Worm (Caenorhabditis elegans): ENCODE measurements around the gene Y38C1AA.7.
A peak's percentile ranks its signal among the peaks of the same experiment; 100 is the strongest.

Gene Y38C1AA.7

DNA sequence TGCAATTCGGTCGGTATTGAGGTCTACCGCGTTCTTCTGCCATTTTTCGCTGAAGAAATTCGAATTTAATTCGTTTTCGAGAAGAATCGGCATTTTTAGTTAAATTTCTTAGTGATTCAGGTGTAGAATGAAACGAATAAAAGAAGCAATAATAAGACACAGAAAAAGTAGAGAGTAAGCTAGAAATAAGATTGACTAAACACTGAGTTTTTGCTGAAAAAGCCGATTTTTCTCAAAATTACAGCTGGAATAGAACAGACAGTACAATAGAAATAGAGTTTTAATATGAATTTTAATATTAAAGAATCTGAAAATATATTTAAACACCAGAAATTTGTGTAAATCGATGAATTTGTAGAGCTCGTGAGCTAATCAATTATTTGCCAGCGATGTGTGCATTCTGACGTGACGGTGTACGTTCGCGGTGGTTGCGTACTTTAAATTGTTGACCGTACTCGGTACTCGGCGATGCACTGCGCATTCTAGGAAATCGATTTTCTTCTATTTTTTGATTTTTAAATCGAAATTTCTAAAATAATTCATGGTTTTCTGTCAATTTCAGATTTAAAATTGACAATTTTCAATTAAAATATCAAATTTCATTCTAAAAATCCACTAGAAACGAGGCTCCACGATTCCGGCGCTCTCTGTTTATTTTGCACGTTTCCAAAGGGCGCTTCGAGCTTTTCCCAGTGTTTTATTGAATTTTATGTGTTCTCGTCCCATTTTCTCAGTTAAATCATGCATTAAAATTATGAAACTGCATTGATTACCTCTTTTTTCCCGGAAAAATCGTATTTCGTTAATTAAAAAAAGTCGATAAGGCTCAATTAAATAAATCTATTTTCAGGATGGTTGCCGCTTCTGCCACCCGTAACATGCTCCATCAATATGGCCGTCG is 32.6 kb upstream of the Y38C1AA.7 start, which contains the start of the genes grld-1 and cox-6C (continued):
- TF ChIP-seq ceh-82 (tag; optimal IDR thresholded peaks at IDR 0.05) = no peak
- no peak for TF ChIP-seq mbf-1 (tag; optimal IDR thresholded peaks at IDR 0.05)

DNA sequence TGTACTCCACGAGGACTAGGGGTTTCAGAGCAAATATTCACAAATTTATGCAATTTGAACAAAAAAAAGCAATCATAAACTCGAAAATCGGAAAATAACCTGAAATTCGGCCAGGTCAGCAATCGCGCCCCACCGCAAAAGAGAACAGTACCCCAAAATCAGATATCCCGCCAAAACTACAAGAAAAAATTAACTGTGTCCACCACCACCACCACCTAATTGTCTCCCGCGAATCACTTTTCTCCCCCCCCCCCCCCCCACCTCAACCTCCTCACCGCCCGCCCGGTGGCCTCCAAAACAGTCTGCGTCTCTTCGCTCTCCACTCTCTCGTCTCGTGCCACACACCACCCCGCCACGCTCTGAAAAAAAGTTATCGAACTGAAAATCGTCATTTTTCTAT is 30.2 kb upstream of the Y38C1AA.7 start:
- no peak for TF ChIP-seq ztf-1 (GFP tag; conservative IDR thresholded peaks at IDR 0.05)
- TF ChIP-seq dmd-4 (tag; optimal IDR thresholded peaks at IDR 0.05) = no peak

ce11 chrIV:130150-130549 is 28.6 kb upstream of the Y38C1AA.7 start:
- TF ChIP-seq ztf-4 (tag; optimal IDR thresholded peaks at IDR 0.05) = no peak
- TF ChIP-seq lin-13 (GFP tag; optimal IDR thresholded peaks at IDR 0.05) = no peak
- peak in 1 of 2 experiments; percentile 0 for TF ChIP-seq lsy-2 (tag; optimal IDR thresholded peaks at IDR 0.05)
- no peak for TF ChIP-seq egl-27 (tag; optimal IDR thresholded peaks at IDR 0.05)
- no peak for TF ChIP-seq ceh-16 (tag; optimal IDR thresholded peaks at IDR 0.05)
- no peak for TF ChIP-seq lin-11 (tag; optimal IDR thresholded peaks at IDR 0.05)
- no peak for TF ChIP-seq snpc-4 (tag; optimal IDR thresholded peaks at IDR 0.05)
- no peak for TF ChIP-seq zag-1 (tag; optimal IDR thresholded peaks at IDR 0.05)
- no peak for TF ChIP-seq fos-1 (tag; optimal IDR thresholded peaks at IDR 0.05)
- no peak for TF ChIP-seq gmeb-1 (tag; optimal IDR thresholded peaks at IDR 0.05)
- peak; percentile 6 for TF ChIP-seq C34F6.9 (tag; optimal IDR thresholded peaks at IDR 0.05)
- TF ChIP-seq ztf-1 (GFP tag; conservative IDR thresholded peaks at IDR 0.05) = no peak

- TF ChIP-seq sma-9 (GFP tag; optimal IDR thresholded peaks at IDR 0.05) = peak; percentile 45
- TF ChIP-seq sma-9 (tag; optimal IDR thresholded peaks at IDR 0.05) = no peak
- TF ChIP-seq nhr-23 (tag; optimal IDR thresholded peaks at IDR 0.05) = no peak
- TF ChIP-seq ama-1 (optimal IDR thresholded peaks at IDR 0.05) = no peak
- no peak for TF ChIP-seq dmd-4 (tag; optimal IDR thresholded peaks at IDR 0.05)
- no peak for TF ChIP-seq ceh-82 (tag; optimal IDR thresholded peaks at IDR 0.05)
- TF ChIP-seq mbf-1 (tag; optimal IDR thresholded peaks at IDR 0.05) = no peak
- TF ChIP-seq sma-3 (GFP tag; optimal IDR thresholded peaks at IDR 0.05) = no peak
- peak; percentile 63 for TF ChIP-seq unc-55 (GFP tag; optimal IDR thresholded peaks at IDR 0.05)
- no peak for TF ChIP-seq nhr-11 (tag; optimal IDR thresholded peaks at IDR 0.05)
- TF ChIP-seq nhr-129 (tag; optimal IDR thresholded peaks at IDR 0.05) = peak; percentile 50
- peak; percentile 6 for TF ChIP-seq F13H6.1 (tag; optimal IDR thresholded peaks at IDR 0.05)
- peak in 1 of 2 experiments; percentile 51 for TF ChIP-seq lsy-2 (tag; optimal IDR thresholded peaks at IDR 0.05)
- peak; percentile 69 to 77 for TF ChIP-seq mdl-1 (tag; optimal IDR thresholded peaks at IDR 0.05)
- TF ChIP-seq C34F6.9 (tag; optimal IDR thresholded peaks at IDR 0.05) = peak; percentile 57
Observed at ce11 chrIV:132095-132494, 26.7 kb upstream of the Y38C1AA.7 start, which contains the start of gene daf-1. daf-1 (plus strand) TSS chrIV:132416.

DNA sequence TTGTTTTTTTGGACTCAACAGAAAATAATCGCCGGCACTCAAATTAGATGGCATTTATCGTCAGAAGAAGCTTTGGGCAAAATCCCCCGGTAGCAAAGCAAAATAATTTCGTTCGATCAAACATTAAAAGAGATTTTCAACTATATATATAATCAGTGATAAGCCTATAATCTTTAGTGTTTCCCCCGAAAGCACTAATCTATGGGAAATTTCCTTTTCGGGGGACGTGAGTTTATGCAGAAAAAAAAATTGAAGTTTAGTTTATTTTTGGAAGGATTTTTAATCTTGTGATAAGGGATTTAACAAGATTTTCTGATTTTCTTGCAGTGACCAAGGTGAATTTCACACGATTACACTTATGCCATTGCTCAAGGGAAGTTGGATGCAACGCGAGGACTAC is 24.8 kb upstream of the Y38C1AA.7 start:
- TF ChIP-seq R02D3.7 (tag; optimal IDR thresholded peaks at IDR 0.05) = no peak
- no peak for TF ChIP-seq elt-1 (tag; optimal IDR thresholded peaks at IDR 0.05)
- no peak for TF ChIP-seq egl-27 (tag; optimal IDR thresholded peaks at IDR 0.05)
- TF ChIP-seq lin-39 (tag; optimal IDR thresholded peaks at IDR 0.05) = no peak

ce11 chrIV:139652-140051 is 19.1 kb upstream of the Y38C1AA.7 start:
- TF ChIP-seq lin-39 (tag; optimal IDR thresholded peaks at IDR 0.05) = no peak
- TF ChIP-seq snpc-4 (tag; optimal IDR thresholded peaks at IDR 0.05) = no peak
- TF ChIP-seq F13H6.1 (tag; optimal IDR thresholded peaks at IDR 0.05) = no peak
- no peak for TF ChIP-seq nhr-21 (tag; optimal IDR thresholded peaks at IDR 0.05)
- TF ChIP-seq ztf-1 (GFP tag; conservative IDR thresholded peaks at IDR 0.05) = no peak
- TF ChIP-seq mdl-1 (tag; optimal IDR thresholded peaks at IDR 0.05) = no peak
- TF ChIP-seq crh-2 (tag; optimal IDR thresholded peaks at IDR 0.05) = no peak
- no peak for TF ChIP-seq zag-1 (tag; optimal IDR thresholded peaks at IDR 0.05)
- TF ChIP-seq R02D3.7 (tag; optimal IDR thresholded peaks at IDR 0.05) = no peak
- TF ChIP-seq nhr-23 (tag; optimal IDR thresholded peaks at IDR 0.05) = no peak

All from whole organism, L2 larva.